Worm (Caenorhabditis elegans) whole organism, young adult: ENCODE data around the gene jkk-1.

Experiments
- F57C9.4 ChIP-seq: sonication (generic microtip); optimal IDR thresholded peaks from 2 replicates; lab custom pipeline; 2017; ENCODE audit warnings: mild to moderate bottlenecking, missing genetic modification characterization, missing compliant biosample characterization
- chd-7 ChIP-seq: sonication (generic microtip); optimal IDR thresholded peaks from 2 replicates; lab custom pipeline; 2016; ENCODE audit warnings: mild to moderate bottlenecking, missing genetic modification characterization, moderate library complexity, missing compliant biosample characterization
- madf-8 ChIP-seq: fragments of 200-800 bp; sonication (Bioruptor generic); conservative IDR thresholded peaks from 2 replicates; pipeline ENCODE4 v1.3.6; 2022; ENCODE audit warnings: missing genetic modification reagents, missing genetic modification characterization, missing compliant biosample characterization
- nfya-1 ChIP-seq: sonication (generic microtip); optimal IDR thresholded peaks from 2 replicates; lab custom pipeline; 2017; ENCODE audit warnings: antibody characterized with exemption, missing compliant biosample characterization, missing genetic modification characterization, borderline replicate concordance; ENCODE audit not compliant: insufficient read depth
- nfyb-1 ChIP-seq: fragments of 200-800 bp; sonication (Bioruptor generic); IDR thresholded peaks from 2 replicates; pipeline ENCODE4 v1.3.6; 2022; ENCODE audit warnings: missing genetic modification reagents, missing genetic modification characterization, missing compliant biosample characterization
- rec-8 ChIP-seq, 2 experiments: sonication (generic microtip); optimal IDR thresholded peaks; 2 replicates each; lab custom pipeline; 2016; ENCODE audit warnings: mild to moderate bottlenecking in 2 of 2, missing genetic modification characterization in 2 of 2, missing genetic modification reagents in 2 of 2, missing genotype in 2 of 2, missing biosample characterization in 1 of 2, missing compliant biosample characterization in 1 of 2, moderate library complexity in 1 of 2
- snpc-4 ChIP-seq, 5 experiments: fragments of 150-350 bp in 1 of 5; sonication (generic microtip) in 4 of 5; optimal IDR thresholded peaks; 2 replicates each; lab custom pipeline; 2014 to 2018; ENCODE audit warnings: missing genetic modification characterization in 5 of 5, missing biosample characterization in 3 of 5, antibody characterized with exemption in 2 of 5, mild to moderate bottlenecking in 2 of 5, missing compliant biosample characterization in 2 of 5, missing genotype in 2 of 5, moderate library complexity in 2 of 5, missing genetic modification reagents in 1 of 5
- unc-130 ChIP-seq: sonication (generic microtip); optimal IDR thresholded peaks from 2 replicates; lab custom pipeline; 2016; ENCODE audit warnings: missing genetic modification reagents, missing genetic modification characterization, missing compliant biosample characterization
- ztf-18 ChIP-seq: sonication (generic microtip); optimal IDR thresholded peaks from 2 replicates; lab custom pipeline; 2016; ENCODE audit warnings: missing genotype, mild to moderate bottlenecking, missing genetic modification characterization, missing compliant biosample characterization
- ztf-22 ChIP-seq: fragments of 200-800 bp; sonication (Bioruptor generic); optimal IDR thresholded peaks from 2 replicates; lab custom pipeline; 2018; ENCODE audit warnings: mild to moderate bottlenecking, missing genetic modification characterization, moderate library complexity, missing compliant biosample characterization
- ztf-26 ChIP-seq: sonication (generic microtip); optimal IDR thresholded peaks from 2 replicates; lab custom pipeline; 2017; ENCODE audit warnings: missing genetic modification characterization, missing compliant biosample characterization

DNA sequence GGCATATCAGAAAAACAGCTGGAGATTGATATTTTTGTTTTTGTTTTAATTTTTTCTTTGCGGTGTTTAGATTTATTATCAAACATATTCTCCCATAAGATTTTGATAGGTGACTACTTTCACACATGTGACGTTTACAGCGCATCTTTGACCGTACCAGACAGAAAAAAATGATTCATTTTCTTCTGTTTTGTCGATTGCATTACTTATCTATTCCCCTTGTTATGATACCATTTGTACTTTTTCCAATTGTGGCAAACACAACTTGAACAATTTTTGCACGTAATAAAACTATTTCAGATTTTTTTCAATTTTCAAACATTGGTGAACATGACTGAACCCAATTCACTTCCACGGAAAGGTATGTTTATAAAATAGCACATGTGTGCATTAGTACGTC is 24.0 kb upstream of the jkk-1 start, which contains the start of gene C26B9.1:
- no peak for TF ChIP-seq ztf-26 (tag; lab: Kevin White, UChicago)
- no peak for TF ChIP-seq snpc-4 (GFP tag; optimal IDR thresholded peaks at IDR 0.05; lab: Kevin White, UChicago)
- no peak for TF ChIP-seq snpc-4 (tag; optimal IDR thresholded peaks at IDR 0.05; lab: Kevin White, UChicago)
- no peak for TF ChIP-seq F57C9.4 (tag; lab: Kevin White, UChicago)
- no peak for TF ChIP-seq ztf-18 (tag; lab: Kevin White, UChicago)
- TF ChIP-seq ztf-22: no peak
- TF ChIP-seq nfya-1: no peak
- no peak for TF ChIP-seq madf-8 (GFP tag; lab: Robert Waterston, UW)
- no peak for TF ChIP-seq rec-8 (tag; optimal IDR thresholded peaks at IDR 0.05; lab: Kevin White, UChicago)
- TF ChIP-seq chd-7 (tag; lab: Kevin White, UChicago): no peak
- TF ChIP-seq nfyb-1: no peak
- no peak for TF ChIP-seq unc-130 (GFP tag; lab: Kevin White, UChicago)
